Fruit fly (Drosophila melanogaster) whole organism, wandering third instar larva: ENCODE measurements around the gene Teh2.

Source experiments
- Abd-B ChIP-seq: fragments of >200 bp; optimal IDR thresholded peaks from 2 replicates; lab custom pipeline; 2017; ENCODE audit warnings: missing biosample characterization, missing genetic modification characterization
- CG32264 ChIP-seq: fragments of 200-800 bp; sonication (Bioruptor generic); optimal IDR thresholded peaks from 2 replicates; lab custom pipeline; 2016; ENCODE audit warnings: missing biosample characterization, missing genetic modification characterization
- CG9705 ChIP-seq: fragments of 200-800 bp; sonication (Bioruptor generic); optimal IDR thresholded peaks from 2 replicates; lab custom pipeline; 2018; ENCODE audit warnings: missing biosample characterization, mild to moderate bottlenecking, missing genetic modification characterization
- CrebA ChIP-seq: fragments of 200-800 bp; sonication (Bioruptor generic); optimal IDR thresholded peaks from 2 replicates; lab custom pipeline; 2016; ENCODE audit warnings: missing biosample characterization, mild to moderate bottlenecking, missing genetic modification characterization, borderline replicate concordance
- Dif ChIP-seq: fragments of 200-275, 200-300 bp; sonication (Bioruptor generic); optimal IDR thresholded peaks from 2 replicates; lab custom pipeline; 2018; ENCODE audit warnings: missing biosample characterization, missing genetic modification characterization; ENCODE audit not compliant: partially characterized antibody
- GATAd ChIP-seq: sonication (Bioruptor generic); optimal IDR thresholded peaks from 2 replicates; lab custom pipeline; 2016; ENCODE audit warnings: missing biosample characterization, missing genetic modification characterization
- HLH106 ChIP-seq: fragments of 200-800 bp; optimal IDR thresholded peaks from 3 replicates; lab custom pipeline; 2019; ENCODE audit warnings: missing biosample characterization, mild to moderate bottlenecking, missing genetic modification characterization, moderate library complexity
- Hr78 ChIP-seq: fragments of >200 bp; optimal IDR thresholded peaks from 2 replicates; lab custom pipeline; 2017; ENCODE audit warnings: missing biosample characterization, missing genetic modification characterization
- Hr83 ChIP-seq: fragments of 200-300 bp; sonication (Bioruptor generic); optimal IDR thresholded peaks from 2 replicates; lab custom pipeline; 2016; ENCODE audit warnings: missing biosample characterization, mild to moderate bottlenecking, missing genetic modification characterization, moderate library complexity; ENCODE audit not compliant: poor library complexity, severe bottlenecking
- Mio ChIP-seq: sonication (Bioruptor generic); optimal IDR thresholded peaks from 2 replicates; lab custom pipeline; 2016; ENCODE audit warnings: missing biosample characterization, missing genetic modification characterization
- Myc ChIP-seq: fragments of >200 bp; optimal IDR thresholded peaks from 2 replicates; lab custom pipeline; 2017
- N ChIP-seq: fragments of >200 bp; optimal IDR thresholded peaks from 2 replicates; lab custom pipeline; 2018; ENCODE audit warnings: missing biosample characterization, missing external identifiers, missing genetic modification characterization
- OdsH ChIP-seq: fragments of 200-800 bp; sonication (Bioruptor generic); optimal IDR thresholded peaks from 2 replicates; lab custom pipeline; 2016; ENCODE audit warnings: missing biosample characterization, mild to moderate bottlenecking, missing genetic modification characterization
- Rel ChIP-seq, 2 experiments: fragments of 200-800 bp; sonication (Bioruptor generic) in 1 of 2; optimal IDR thresholded peaks; 2 replicates in 1 of 2; 3 replicates in 1 of 2; lab custom pipeline; 2016 to 2019; ENCODE audit warnings: mild to moderate bottlenecking in 2 of 2, missing biosample characterization in 2 of 2, missing genetic modification characterization in 2 of 2, moderate library complexity in 1 of 2
- Sp1 ChIP-seq: fragments of 200-800 bp; sonication (Bioruptor generic); optimal IDR thresholded peaks from 3 replicates; lab custom pipeline; 2019; ENCODE audit warnings: missing biosample characterization, mild to moderate bottlenecking, missing genetic modification characterization, moderate library complexity
- Vsx2 ChIP-seq: fragments of 200-300, 225-300 bp; sonication (Bioruptor generic); optimal IDR thresholded peaks from 2 replicates; lab custom pipeline; 2018; ENCODE audit warnings: missing biosample characterization, missing genetic modification characterization; ENCODE audit not compliant: partially characterized antibody
- br ChIP-seq: fragments of 200-800 bp; sonication (Bioruptor generic); optimal IDR thresholded peaks from 2 replicates; lab custom pipeline; 2016; ENCODE audit warnings: missing biosample characterization, missing genetic modification characterization
- brk ChIP-seq: fragments of 200-800 bp; sonication (Bioruptor generic); optimal IDR thresholded peaks from 2 replicates; lab custom pipeline; 2016; ENCODE audit warnings: missing biosample characterization, mild to moderate bottlenecking, missing genetic modification characterization
- dl ChIP-seq, 2 experiments: fragments of 175-275, 200-275 bp in 1 of 2; fragments of 200-275 bp in 1 of 2; sonication (Bioruptor generic); optimal IDR thresholded peaks; lab custom pipeline; 2018; ENCODE audit warnings: mild to moderate bottlenecking in 2 of 2, missing biosample characterization in 2 of 2, missing genetic modification characterization in 2 of 2, moderate library complexity in 2 of 2; ENCODE audit not compliant: partially characterized antibody in 2 of 2, insufficient read depth in 1 of 2
- dmrt93B ChIP-seq: fragments of 200-800 bp; sonication (Bioruptor generic); optimal IDR thresholded peaks from 2 replicates; lab custom pipeline; 2018; ENCODE audit warnings: missing biosample characterization, mild to moderate bottlenecking, missing genetic modification characterization
- dsf ChIP-seq: sonication (Bioruptor generic); optimal IDR thresholded peaks from 2 replicates; lab custom pipeline; 2016; ENCODE audit warnings: missing biosample characterization, missing genetic modification characterization, borderline replicate concordance
- ey ChIP-seq: fragments of 200-800 bp; sonication (Bioruptor generic); optimal IDR thresholded peaks from 2 replicates; lab custom pipeline; 2016; ENCODE audit warnings: missing biosample characterization, missing genetic modification characterization
- foxo ChIP-seq, 2 experiments: fragments of 200-800 bp; sonication (Bioruptor generic); optimal IDR thresholded peaks; 2 replicates in 1 of 2; 3 replicates in 1 of 2; lab custom pipeline; 2016 to 2017; ENCODE audit warnings: missing biosample characterization in 2 of 2, missing genetic modification characterization in 2 of 2
- fru ChIP-seq: fragments of 200-800 bp; sonication (Bioruptor generic); optimal IDR thresholded peaks from 3 replicates; lab custom pipeline; 2016; ENCODE audit warnings: missing biosample characterization, mild to moderate bottlenecking, missing genetic modification characterization
- h ChIP-seq: fragments of 200-800 bp; sonication (Bioruptor generic); optimal IDR thresholded peaks from 3 replicates; lab custom pipeline; 2016; ENCODE audit warnings: missing biosample characterization, mild to moderate bottlenecking, missing genetic modification characterization
- jim ChIP-seq: fragments of 175-275, 200-325 bp; sonication (Bioruptor generic); optimal IDR thresholded peaks from 2 replicates; lab custom pipeline; 2016; ENCODE audit warnings: missing biosample characterization, mild to moderate bottlenecking, missing genetic modification characterization
- lola ChIP-seq: fragments of >200 bp; optimal IDR thresholded peaks from 2 replicates; lab custom pipeline; 2017; ENCODE audit warnings: missing biosample characterization, missing genetic modification characterization
- pan ChIP-seq: fragments of >200 bp; optimal IDR thresholded peaks from 2 replicates; lab custom pipeline; 2017
- psq ChIP-seq: fragments of 200-800 bp; sonication (Bioruptor generic); optimal IDR thresholded peaks from 3 replicates; lab custom pipeline; 2017; ENCODE audit warnings: missing biosample characterization, mild to moderate bottlenecking, missing genetic modification characterization, moderate library complexity
- rgr ChIP-seq: fragments of 200-800 bp; sonication (Bioruptor generic); optimal IDR thresholded peaks from 3 replicates; lab custom pipeline; 2016; ENCODE audit warnings: missing biosample characterization, mild to moderate bottlenecking, missing genetic modification characterization
- sage ChIP-seq: fragments of 200-800 bp; sonication (Bioruptor generic); optimal IDR thresholded peaks from 2 replicates; lab custom pipeline; 2016; ENCODE audit warnings: missing biosample characterization, mild to moderate bottlenecking, missing genetic modification characterization
- sv ChIP-seq: fragments of 200-800 bp; sonication (Bioruptor generic); optimal IDR thresholded peaks from 3 replicates; lab custom pipeline; 2016; ENCODE audit warnings: missing biosample characterization, missing genetic modification characterization
- tai ChIP-seq: sonication (Bioruptor generic); optimal IDR thresholded peaks from 2 replicates; lab custom pipeline; 2016; ENCODE audit warnings: missing biosample characterization, missing genetic modification characterization
- usp ChIP-seq: fragments of >200 bp; optimal IDR thresholded peaks from 2 replicates; lab custom pipeline; 2017; ENCODE audit warnings: missing biosample characterization, missing genetic modification characterization
- woc ChIP-seq: sonication (Bioruptor generic); optimal IDR thresholded peaks from 2 replicates; lab custom pipeline; 2016; ENCODE audit warnings: missing biosample characterization, mild to moderate bottlenecking, missing genetic modification characterization

The Teh2 gene

dm6 chr3L:4204867-4205266, 17.0 kb upstream of the Teh2 start:
- no peak for TF ChIP-seq Mio
- no peak for TF ChIP-seq woc (GFP tag; lab: Kevin White, UChicago)
- no peak for TF ChIP-seq dmrt93B
- TF ChIP-seq dsf (GFP tag; lab: Kevin White, UChicago): no peak
- no peak for TF ChIP-seq Myc
- TF ChIP-seq tai (GFP tag; lab: Kevin White, UChicago): no peak
- no peak for TF ChIP-seq dl (GFP tag; optimal IDR thresholded peaks at IDR 0.05; lab: Kevin White, UChicago; ENCODE audit: insufficient read depth in 1 of 2, partially characterized antibody in 2 of 2)
- TF ChIP-seq foxo (GFP tag; optimal IDR thresholded peaks at IDR 0.05; lab: Kevin White, UChicago): no peak
- TF ChIP-seq CrebA (GFP tag; lab: Kevin White, UChicago): no peak
- no peak for TF ChIP-seq Vsx2 (GFP tag; lab: Kevin White, UChicago)
- no peak for TF ChIP-seq CG32264 (GFP tag; lab: Kevin White, UChicago)
- TF ChIP-seq Sp1 (GFP tag; lab: Kevin White, UChicago): no peak
- TF ChIP-seq ey (GFP tag; lab: Kevin White, UChicago): no peak
- TF ChIP-seq Hr78: no peak
- TF ChIP-seq sage (GFP tag; lab: Kevin White, UChicago): no peak
- no peak for TF ChIP-seq psq
- TF ChIP-seq, all 38 proteins: peak for 0

DNA sequence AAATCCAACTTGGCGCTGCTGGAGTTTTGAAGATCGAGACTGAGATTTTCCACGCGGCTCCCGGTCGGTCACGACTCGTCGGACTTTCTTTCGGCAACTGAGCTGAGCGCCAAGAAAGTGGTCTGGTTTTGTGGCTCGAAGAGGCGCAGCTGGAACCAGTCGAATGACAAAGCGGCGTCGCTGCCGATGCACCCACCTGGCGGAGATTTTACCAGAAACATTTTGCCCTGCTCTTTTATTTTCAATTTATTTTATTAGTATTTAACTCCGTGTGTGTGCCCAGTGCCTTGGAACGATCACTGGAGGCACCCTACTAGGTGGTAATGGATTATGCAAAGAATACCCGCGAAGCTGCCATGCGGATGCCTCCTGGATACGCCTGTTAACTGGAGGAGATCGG, 16.4 kb upstream of the Teh2 start, which contains the start of gene CG15005:
Gene CG15005 (minus strand): TSS at position 101 of the 400 bp plus-strand sequence.
- TF ChIP-seq dl (GFP tag; optimal IDR thresholded peaks at IDR 0.05; lab: Kevin White, UChicago; ENCODE audit: insufficient read depth in 1 of 2, partially characterized antibody in 2 of 2) (no peak), CG9705 (GFP tag; lab: Kevin White, UChicago) (no peak), sage (GFP tag; lab: Kevin White, UChicago) (no peak), N (no peak), dsf (GFP tag; lab: Kevin White, UChicago) (no peak), Rel (GFP tag; optimal IDR thresholded peaks at IDR 0.05; lab: Kevin White, UChicago) (no peak), Rel (tag; optimal IDR thresholded peaks at IDR 0.05; lab: Kevin White, UChicago) (no peak), OdsH (no peak), woc (GFP tag; lab: Kevin White, UChicago) (no peak)

dm6 chr3L:4193730-4194649, 6.2 kb upstream of the Teh2 start, which contains the start of gene CG43367:
Gene CG43367 (plus strand): TSS chr3L:4193993.
- TF ChIP-seq Rel (GFP tag; optimal IDR thresholded peaks at IDR 0.05; lab: Kevin White, UChicago): no peak
- TF ChIP-seq Rel (tag; optimal IDR thresholded peaks at IDR 0.05; lab: Kevin White, UChicago): peak; percentile 57
- peak in 1 of 2 experiments; percentile 16 for TF ChIP-seq foxo (GFP tag; optimal IDR thresholded peaks at IDR 0.05; lab: Kevin White, UChicago)
- no peak for TF ChIP-seq GATAd (GFP tag; lab: Kevin White, UChicago)
- no peak for TF ChIP-seq woc (GFP tag; lab: Kevin White, UChicago)
- no peak for TF ChIP-seq HLH106 (tag; lab: Kevin White, UChicago)
- TF ChIP-seq rgr: no peak

- TF ChIP-seq psq (peak; percentile 24), fru (GFP tag; lab: Kevin White, UChicago) (peak; percentile 44), dsf (GFP tag; lab: Kevin White, UChicago) (peak; percentile 17), woc (GFP tag; lab: Kevin White, UChicago) (no peak), N (no peak), sv (GFP tag; lab: Kevin White, UChicago) (peak; percentile 34), Vsx2 (GFP tag; lab: Kevin White, UChicago) (no peak), rgr (peak; percentile 70), dmrt93B (no peak), CG9705 (GFP tag; lab: Kevin White, UChicago) (peak; percentile 18), CG32264 (GFP tag; lab: Kevin White, UChicago) (no peak), CrebA (GFP tag; lab: Kevin White, UChicago) (no peak), sage (GFP tag; lab: Kevin White, UChicago) (no peak), br (GFP tag; lab: Kevin White, UChicago) (peak; percentile 4), pan (lab: Kevin White, UChicago) (no peak), brk (GFP tag; lab: Kevin White, UChicago) (no peak), Sp1 (GFP tag; lab: Kevin White, UChicago) (no peak), Rel (GFP tag; optimal IDR thresholded peaks at IDR 0.05; lab: Kevin White, UChicago) (no peak), Rel (tag; optimal IDR thresholded peaks at IDR 0.05; lab: Kevin White, UChicago) (no peak), tai (GFP tag; lab: Kevin White, UChicago) (no peak), foxo (GFP tag; optimal IDR thresholded peaks at IDR 0.05; lab: Kevin White, UChicago) (peak in 1 of 2 experiments; percentile 62), jim (GFP tag; lab: Kevin White, UChicago) (no peak), Abd-B (GFP tag; lab: Kevin White, UChicago) (no peak), OdsH (peak; percentile 39), usp (GFP tag; lab: Kevin White, UChicago) (no peak), Mio (no peak), Hr78 (no peak), ey (GFP tag; lab: Kevin White, UChicago) (peak; percentile 22), dl (GFP tag; optimal IDR thresholded peaks at IDR 0.05; lab: Kevin White, UChicago; ENCODE audit: insufficient read depth in 1 of 2, partially characterized antibody in 2 of 2) (no peak), Dif (GFP tag; lab: Kevin White, UChicago) (no peak), Myc (no peak), lola (no peak), GATAd (GFP tag; lab: Kevin White, UChicago) (peak; percentile 2), Hr83 (GFP tag; lab: Kevin White, UChicago) (peak; percentile 75), HLH106 (tag; lab: Kevin White, UChicago) (peak; percentile 27), h (GFP tag; lab: Kevin White, UChicago) (peak; percentile 62)
Measured at dm6 chr3L:4186659-4187058, 1.2 kb downstream of the Teh2 start, which contains the start of gene VhaM9.7-c. Gene VhaM9.7-c (minus strand): TSS chr3L:4186865.
